Worm (Caenorhabditis elegans): ENCODE measurements around the gene del-7.

DNA sequence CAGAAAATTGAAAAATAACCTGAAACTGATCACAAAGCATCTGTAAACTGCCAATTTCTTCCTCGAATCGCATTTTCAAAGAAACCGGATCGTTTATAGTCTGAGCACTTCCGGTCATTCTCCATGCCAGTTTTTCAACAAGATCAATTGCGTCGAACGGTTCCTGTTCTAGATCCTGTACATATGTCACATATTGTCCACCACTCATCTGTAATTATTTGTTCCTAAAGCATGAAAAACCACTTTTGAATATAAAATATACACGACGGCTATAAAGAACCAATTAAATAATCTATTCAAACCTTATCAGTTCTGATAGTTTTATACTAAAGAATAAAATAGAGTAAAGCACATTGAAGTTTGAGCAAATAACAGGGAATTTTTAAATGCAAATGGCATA lies 22.1 kb downstream of the del-7 start, which contains the start of gene sec-10:
- TF ChIP-seq ama-1 (optimal IDR thresholded peaks at IDR 0.05): no peak
- TF ChIP-seq pes-1 (GFP tag; IDR thresholded peaks at IDR 0.05): no peak
- TF ChIP-seq tra-4 (tag; optimal IDR thresholded peaks at IDR 0.05): no peak
- TF ChIP-seq hnd-1 (tag; optimal IDR thresholded peaks at IDR 0.05): no peak
- no peak for TF ChIP-seq ets-7 (tag; optimal IDR thresholded peaks at IDR 0.05)

All from whole organism, early embryonic.